Fruit fly (Drosophila melanogaster): Measurements from ENCODE around the gene Qsox2.

dm6 chr3R:21920495-21920894, 6.9 kb downstream of the Qsox2 start:
- TF ChIP-seq CG11617 (GFP tag; optimal IDR thresholded peaks at IDR 0.05) (no peak), CG7045 (GFP tag; optimal IDR thresholded peaks at IDR 0.05) (no peak), CG7101 (tag; optimal IDR thresholded peaks at IDR 0.05) (no peak), CG14711 (tag; optimal IDR thresholded peaks at IDR 0.05) (no peak), CG5204 (GFP tag; optimal IDR thresholded peaks at IDR 0.05) (no peak), pad (GFP tag; optimal IDR thresholded peaks at IDR 0.05) (no peak), kay (GFP tag; ENCODE audit: borderline replicate concordance) (no peak), tj (GFP tag; optimal IDR thresholded peaks at IDR 0.05) (no peak), Hr96 (GFP tag; optimal IDR thresholded peaks at IDR 0.05) (no peak), CG33017 (tag; optimal IDR thresholded peaks at IDR 0.05) (no peak), cnc (optimal IDR thresholded peaks at IDR 0.05) (no peak)

All from whole organism, adult.